Worm (Caenorhabditis elegans): ENCODE results near the gene afmd-2.
"Not testable (repeated sequence)": the region's sequence is repeated elsewhere in the genome, so short reads cannot be mapped to it uniquely, and the experiment has no call there.

The afmd-2 gene

DNA sequence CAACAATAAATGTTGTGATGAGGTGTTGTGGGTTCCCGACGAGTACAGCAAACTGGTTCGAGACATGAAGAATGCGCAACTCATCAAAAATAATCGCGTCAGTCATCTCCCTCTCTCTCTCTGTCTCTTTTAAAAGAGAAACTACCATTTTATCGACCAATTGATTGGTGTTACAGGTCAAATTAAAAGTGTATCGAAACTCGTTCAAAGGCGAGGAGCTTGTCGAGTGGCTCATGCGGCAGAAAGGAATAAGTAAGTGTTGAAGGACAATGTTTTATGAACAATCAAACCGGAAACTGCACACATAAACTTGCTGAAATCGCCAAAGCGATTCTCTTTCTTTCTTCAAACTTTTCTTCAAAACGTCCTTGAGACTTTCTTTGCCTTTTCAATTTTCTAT is 15.3 kb upstream of the afmd-2 start (continued):
- TF ChIP-seq F57A8.1 (GFP tag; optimal IDR thresholded peaks at IDR 0.05), result no peak
- no peak for TF ChIP-seq F10E7.11 (tag; optimal IDR thresholded peaks at IDR 0.05)
- TF ChIP-seq lin-40 (tag; optimal IDR thresholded peaks at IDR 0.05), result no peak
- no peak for TF ChIP-seq nhr-27 (tag; optimal IDR thresholded peaks at IDR 0.05)

DNA sequence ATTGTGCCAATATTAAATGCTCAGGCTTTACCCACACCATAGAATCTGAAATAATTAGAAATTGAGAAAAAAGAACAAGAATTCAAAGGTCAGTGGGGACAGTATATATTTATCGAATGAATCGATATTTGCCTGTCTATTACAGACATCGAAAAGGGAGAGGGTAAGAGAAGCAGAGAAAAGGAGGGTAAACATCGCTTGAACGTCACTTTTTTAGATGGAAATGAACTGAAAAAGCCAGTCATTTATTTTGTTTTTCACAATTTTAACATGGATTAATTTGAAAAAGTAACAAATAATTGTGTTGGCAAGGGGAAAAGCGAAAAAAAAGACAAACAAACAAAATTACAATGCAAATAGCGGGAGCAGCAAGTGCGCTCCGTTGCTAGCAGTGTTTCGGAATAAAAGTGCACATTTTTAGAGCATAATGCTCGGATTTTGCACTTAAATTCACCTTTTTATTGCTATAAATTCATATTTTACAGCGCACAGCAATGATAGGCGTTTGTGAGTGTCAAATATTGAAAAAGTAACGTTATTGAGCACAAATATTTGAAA is 6.1 kb upstream of the afmd-2 start, which contains the start of gene tbc-9:
Gene tbc-9 (minus strand): TSS at position 51 of the 558 bp plus-strand sequence.
- no peak for TF ChIP-seq ceh-91 (GFP tag; IDR thresholded peaks at IDR 0.05)
- no peak for TF ChIP-seq aptf-2 (GFP tag; conservative IDR thresholded peaks at IDR 0.05)
- TF ChIP-seq athp-1 (tag; optimal IDR thresholded peaks at IDR 0.05), result no peak
- no peak for TF ChIP-seq rpc-1 (optimal IDR thresholded peaks at IDR 0.05)
- TF ChIP-seq rpc-1 (tag; optimal IDR thresholded peaks at IDR 0.05), result no peak
- no peak for TF ChIP-seq T26A5.8 (tag; optimal IDR thresholded peaks at IDR 0.05)
- no peak for TF ChIP-seq xnd-1 (tag; optimal IDR thresholded peaks at IDR 0.05)
- TF ChIP-seq nhr-90 (tag; optimal IDR thresholded peaks at IDR 0.05), result no peak
- no peak for TF ChIP-seq nhr-120 (GFP tag; IDR thresholded peaks at IDR 0.05)
- no peak for TF ChIP-seq madf-6 (GFP tag; IDR thresholded peaks at IDR 0.05)
- TF ChIP-seq nfyb-1 (GFP tag; IDR thresholded peaks at IDR 0.05), result no peak
- TF ChIP-seq C06A6.2 (GFP tag; conservative IDR thresholded peaks at IDR 0.05), result no peak
- TF ChIP-seq sea-2 (GFP tag; IDR thresholded peaks at IDR 0.05), result no peak
- no peak for TF ChIP-seq nfya-2 (GFP tag; IDR thresholded peaks at IDR 0.05)
- TF ChIP-seq F49E8.2 (tag; optimal IDR thresholded peaks at IDR 0.05; ENCODE audit: insufficient read depth), result no peak
- TF ChIP-seq ama-1 (optimal IDR thresholded peaks at IDR 0.05), result no peak
- no peak for TF ChIP-seq ama-1 (GFP tag; optimal IDR thresholded peaks at IDR 0.05)
- TF ChIP-seq hmg-1.2 (GFP tag; IDR thresholded peaks at IDR 0.05), result no peak
- TF ChIP-seq Y79H2A.3 (GFP tag; conservative IDR thresholded peaks at IDR 0.05), result no peak

- TF ChIP-seq rcor-1 (GFP tag; IDR thresholded peaks at IDR 0.05) (0 out of 2 replicates have a peak, but pooled peaks have one; percentile 10), dpl-1 (GFP tag; optimal IDR thresholded peaks at IDR 0.05) (peak; percentile 16), D2030.7 (GFP tag; IDR thresholded peaks at IDR 0.05) (peak; percentile 54), ceh-91 (GFP tag; IDR thresholded peaks at IDR 0.05) (peak; percentile 48; the same call in 1 of the 2 replicates), snpc-4 (tag; optimal IDR thresholded peaks at IDR 0.05) (peak in 2 of 4 experiments; percentile 45 to 48), Y53F4B.3 (GFP tag; IDR thresholded peaks at IDR 0.05) (0 out of 2 replicates have a peak, but pooled peaks have one; percentile 4), F49E8.2 (tag; optimal IDR thresholded peaks at IDR 0.05; ENCODE audit: insufficient read depth) (peak; percentile 41), madf-6 (GFP tag; IDR thresholded peaks at IDR 0.05) (peak; percentile 54), ceh-100 (GFP tag; IDR thresholded peaks at IDR 0.05) (peak; percentile 80), attf-3 (GFP tag; conservative IDR thresholded peaks at IDR 0.05) (0 out of 2 replicates have a peak, but pooled peaks have one; percentile 29), mcd-1 (GFP tag; IDR thresholded peaks at IDR 0.05) (peak; percentile 54), ekl-4 (GFP tag; IDR thresholded peaks at IDR 0.05) (0 out of 2 replicates have a peak, but pooled peaks have one; percentile 12), attf-6 (GFP tag; IDR thresholded peaks at IDR 0.05) (peak; percentile 37), ztf-28 (GFP tag; IDR thresholded peaks at IDR 0.05) (peak; percentile 5; the same call in 1 of the 2 replicates), lsl-1 (GFP tag; optimal IDR thresholded peaks at IDR 0.05) (peak; percentile 70), snpc-1.3 (tag; optimal IDR thresholded peaks at IDR 0.05; ENCODE audit: insufficient read depth) (peak; percentile 27)
- TF ChIP-seq snpc-4 (GFP tag; optimal IDR thresholded peaks at IDR 0.05), result not testable (repeated sequence)
Observed at ce11 chrIV:13503365-13504015, 5.5 kb upstream of the afmd-2 start.

Data from whole organism, young adult.